Worm (Caenorhabditis elegans): ENCODE data around the gene Y67D8C.7.

DNA sequence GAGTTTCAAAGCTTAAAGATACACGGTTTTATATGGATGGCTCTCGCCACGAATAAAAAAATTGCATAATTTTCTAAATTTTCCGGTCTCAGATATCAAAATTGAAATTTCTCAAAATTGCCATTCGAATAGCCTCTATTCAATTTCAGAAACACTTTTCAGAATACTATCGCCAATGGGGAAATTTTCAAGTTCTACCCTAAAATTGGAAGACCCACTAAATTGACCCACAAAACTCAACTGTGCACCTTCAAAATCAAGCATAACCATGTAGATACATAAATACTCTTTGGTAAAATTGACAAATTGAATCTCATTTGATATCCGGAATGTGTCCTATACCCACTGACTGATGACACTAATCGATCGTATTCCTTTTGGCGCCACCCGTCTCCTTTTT lies 50.5 kb downstream of the Y67D8C.7 start:
- TF ChIP-seq pha-4 (tag; optimal IDR thresholded peaks at IDR 0.05) (no peak), fkh-10 (GFP tag; optimal IDR thresholded peaks at IDR 0.05) (no peak)
